Worm (Caenorhabditis elegans): ENCODE data around the gene clec-182.

ce11 chrIV:8778045-8778444, 20.1 kb downstream of the clec-182 start, which contains the start of gene C33D9.6:
- TF ChIP-seq ces-1 (GFP tag; optimal IDR thresholded peaks at IDR 0.05) = no peak
- TF ChIP-seq ama-1 (optimal IDR thresholded peaks at IDR 0.05) = no peak
- no peak for TF ChIP-seq mep-1 (tag; optimal IDR thresholded peaks at IDR 0.05)
